Worm (Caenorhabditis elegans) whole organism, L3 larva: ENCODE measurements around the gene EGAP5.1.

Source experiments
- nhr-12 ChIP-seq: fragments of 150-350 bp; optimal IDR thresholded peaks from 2 replicates; lab custom pipeline; 2014; ENCODE audit warnings: missing biosample characterization, missing genetic modification characterization
- snpc-4 ChIP-seq: fragments of 150-350 bp; optimal IDR thresholded peaks from 2 replicates; lab custom pipeline; 2014; ENCODE audit warnings: missing biosample characterization, missing genetic modification characterization

ce11 chrX:5133980-5134379 is 28.9 kb upstream of the EGAP5.1 start, which contains the start of gene tbc-7:
- no peak for TF ChIP-seq nhr-12
- TF ChIP-seq snpc-4 (tag; lab: Kevin White, UChicago), result no peak
